Fruit fly (Drosophila melanogaster) whole organism, embryonic: ENCODE measurements around the gene Rfx.

ENCODE experiments used
- Atf3 ChIP-seq: fragments of 200-800 bp; sonication (Bioruptor generic); optimal IDR thresholded peaks from 3 replicates; lab custom pipeline; 2016; ENCODE audit warnings: missing biosample characterization, missing genetic modification characterization
- BtbVII ChIP-seq: fragments of 200-800 bp; sonication (Bioruptor generic); optimal IDR thresholded peaks from 3 replicates; lab custom pipeline; 2017; ENCODE audit warnings: missing biosample characterization, mild to moderate bottlenecking, missing genetic modification characterization
- CG11456 ChIP-seq: fragments of 200-800 bp; sonication (Bioruptor generic); IDR thresholded peaks from 3 replicates; pipeline ENCODE4 v1.3.6; 2022; ENCODE audit warnings: missing biosample characterization, missing genetic modification characterization
- CG12236 ChIP-seq: fragments of 200-800 bp; sonication (Bioruptor generic); optimal IDR thresholded peaks from 2 replicates; lab custom pipeline; 2016; ENCODE audit warnings: missing biosample characterization, missing genetic modification characterization
- CG12299 ChIP-seq: fragments of 200-800 bp; sonication (Bioruptor generic); optimal IDR thresholded peaks from 2 replicates; lab custom pipeline; 2018; ENCODE audit warnings: missing biosample characterization, mild to moderate bottlenecking, missing genetic modification characterization
- CG12659 ChIP-seq: fragments of 200-800 bp; sonication (Bioruptor generic); optimal IDR thresholded peaks from 3 replicates; lab custom pipeline; 2017; ENCODE audit warnings: mild to moderate bottlenecking, missing biosample characterization, missing genetic modification reagents, missing genetic modification characterization
- CG14965 ChIP-seq: fragments of 200-800 bp; sonication (Bioruptor generic); optimal IDR thresholded peaks from 2 replicates; lab custom pipeline; 2016; ENCODE audit warnings: missing biosample characterization, missing genetic modification characterization, borderline replicate concordance
- CG15011 ChIP-seq: fragments of 200-800 bp; sonication (Bioruptor generic); optimal IDR thresholded peaks from 3 replicates; lab custom pipeline; 2018; ENCODE audit warnings: missing biosample characterization, mild to moderate bottlenecking, missing genetic modification characterization
- CG15073 ChIP-seq: fragments of 200-800 bp; sonication (Bioruptor generic); optimal IDR thresholded peaks from 2 replicates; lab custom pipeline; 2016; ENCODE audit warnings: missing biosample characterization, missing genetic modification characterization
- CG17186 ChIP-seq: fragments of 200-800 bp; sonication (Bioruptor generic); optimal IDR thresholded peaks from 3 replicates; lab custom pipeline; 2017; ENCODE audit warnings: missing biosample characterization, missing genetic modification reagents, missing genetic modification characterization
- CG17568 ChIP-seq: fragments of 200-800 bp; sonication (Bioruptor generic); optimal IDR thresholded peaks from 2 replicates; lab custom pipeline; 2018; ENCODE audit warnings: missing biosample characterization, mild to moderate bottlenecking, missing genetic modification characterization, moderate library complexity
- CG1792 ChIP-seq: fragments of 200-800 bp; sonication (Bioruptor generic); optimal IDR thresholded peaks from 2 replicates; lab custom pipeline; 2016; ENCODE audit warnings: missing biosample characterization, missing genetic modification characterization
- CG18764 ChIP-seq: fragments of 200-800 bp; sonication (Bioruptor generic); optimal IDR thresholded peaks from 3 replicates; lab custom pipeline; 2016; ENCODE audit warnings: missing biosample characterization, missing genetic modification characterization
- CG2129 ChIP-seq: fragments of 200-800 bp; sonication (Bioruptor generic); IDR thresholded peaks from 2 replicates; pipeline ENCODE4 v1.3.6; 2022; ENCODE audit warnings: missing biosample characterization, missing genetic modification characterization; ENCODE audit not compliant: partially characterized antibody
- CG31441 ChIP-seq: fragments of 200-800 bp; sonication (Bioruptor generic); IDR thresholded peaks from 2 replicates; pipeline ENCODE4 v1.3.6; 2022; ENCODE audit warnings: missing biosample characterization, missing genetic modification characterization
- CG32772 ChIP-seq: fragments of 200-800 bp; sonication (Bioruptor generic); IDR thresholded peaks from 2 replicates; pipeline ENCODE4 v1.3.6; 2022; ENCODE audit warnings: missing biosample characterization, missing genetic modification characterization
- CG4617 ChIP-seq: fragments of 200-800 bp; sonication (Bioruptor generic); optimal IDR thresholded peaks from 3 replicates; lab custom pipeline; 2016; ENCODE audit warnings: missing biosample characterization, missing genetic modification characterization, borderline replicate concordance
- CG4820 ChIP-seq: fragments of 200-800 bp; sonication (Bioruptor generic); optimal IDR thresholded peaks from 3 replicates; lab custom pipeline; 2016; ENCODE audit warnings: missing biosample characterization, missing genetic modification characterization
- CG6683 ChIP-seq: fragments of 200-800 bp; sonication (Bioruptor generic); optimal IDR thresholded peaks from 2 replicates; lab custom pipeline; 2017; ENCODE audit warnings: missing biosample characterization, mild to moderate bottlenecking, missing genetic modification characterization, missing genetic modification reagents
- CG6854 ChIP-seq: fragments of 200-800 bp; sonication (Bioruptor generic); optimal IDR thresholded peaks from 3 replicates; lab custom pipeline; 2017; ENCODE audit warnings: missing biosample characterization, mild to moderate bottlenecking, missing genetic modification characterization
- CG7372 ChIP-seq: fragments of 200-800 bp; sonication (Bioruptor generic); IDR thresholded peaks from 2 replicates; pipeline ENCODE4 v1.3.6; 2022; ENCODE audit warnings: missing biosample characterization, missing genetic modification characterization
- CG7987 ChIP-seq: fragments of 200-800 bp; sonication (Bioruptor generic); optimal IDR thresholded peaks from 2 replicates; lab custom pipeline; 2018; ENCODE audit warnings: missing biosample characterization, mild to moderate bottlenecking, missing genetic modification characterization, moderate library complexity
- CG8290 ChIP-seq, 3 experiments: fragments of 200-800 bp; sonication (Bioruptor generic); optimal IDR thresholded peaks; 2 replicates each; lab custom pipeline; 2016 to 2019; ENCODE audit warnings: missing biosample characterization in 3 of 3, missing genetic modification characterization in 3 of 3, mild to moderate bottlenecking in 2 of 3, moderate library complexity in 1 of 3
- CG8924 ChIP-seq: fragments of 200-800 bp; optimal IDR thresholded peaks from 3 replicates; lab custom pipeline; 2019; ENCODE audit warnings: missing biosample characterization, mild to moderate bottlenecking, missing genetic modification characterization, moderate library complexity
- Chrac-16 ChIP-seq: fragments of 200-800 bp; sonication (Bioruptor generic); optimal IDR thresholded peaks from 3 replicates; lab custom pipeline; 2016; ENCODE audit warnings: missing biosample characterization, missing genetic modification characterization
- Dad ChIP-seq: fragments of 200-800 bp; sonication (Bioruptor generic); optimal IDR thresholded peaks from 3 replicates; lab custom pipeline; 2016; ENCODE audit warnings: missing biosample characterization, missing genetic modification characterization
- Dip3 ChIP-seq: fragments of 200-800 bp; sonication (Bioruptor generic); optimal IDR thresholded peaks from 3 replicates; lab custom pipeline; 2016; ENCODE audit warnings: missing biosample characterization, missing genetic modification characterization
- Doc3 ChIP-seq: fragments of 200-800 bp; sonication (Bioruptor generic); IDR thresholded peaks from 3 replicates; pipeline ENCODE4 v1.3.6; 2022; ENCODE audit warnings: missing biosample characterization, missing genetic modification characterization; ENCODE audit not compliant: partially characterized antibody
- HmgZ ChIP-seq: fragments of 200-800 bp; sonication (Bioruptor generic); optimal IDR thresholded peaks from 2 replicates; lab custom pipeline; 2018; ENCODE audit warnings: missing biosample characterization, mild to moderate bottlenecking, missing genetic modification characterization
- Hr3 ChIP-seq: fragments of 200-800 bp; sonication (Bioruptor generic); optimal IDR thresholded peaks from 3 replicates; lab custom pipeline; 2016; ENCODE audit warnings: missing biosample characterization, missing genetic modification characterization
- Jarid2 ChIP-seq: fragments of 200-800 bp; sonication (Bioruptor generic); optimal IDR thresholded peaks from 3 replicates; lab custom pipeline; 2017; ENCODE audit warnings: mild to moderate bottlenecking, missing biosample characterization, missing genetic modification reagents, missing genetic modification characterization
- Oaz ChIP-seq: fragments of 200-800 bp; sonication (Bioruptor generic); IDR thresholded peaks from 2 replicates; pipeline ENCODE4 v1.3.6; 2022; ENCODE audit warnings: missing biosample characterization, missing genetic modification characterization
- Oli ChIP-seq: fragments of 200-800 bp; sonication (Bioruptor generic); optimal IDR thresholded peaks from 2 replicates; lab custom pipeline; 2018; ENCODE audit warnings: missing biosample characterization, mild to moderate bottlenecking, missing genetic modification characterization, moderate library complexity
- Sox102F ChIP-seq: fragments of 200-800 bp; sonication (Bioruptor generic); optimal IDR thresholded peaks from 2 replicates; lab custom pipeline; 2018; ENCODE audit warnings: missing biosample characterization, mild to moderate bottlenecking, missing genetic modification characterization, moderate library complexity
- TFAM ChIP-seq: fragments of 200-800 bp; sonication (Bioruptor generic); optimal IDR thresholded peaks from 2 replicates; lab custom pipeline; 2017; ENCODE audit warnings: missing biosample characterization, missing genetic modification characterization, inconsistent platforms
- Trl ChIP-seq, 3 experiments: fragments of >200 bp in 2 of 3; fragments of 200-800 bp in 1 of 3; sonication (Bioruptor generic) in 1 of 3; optimal IDR thresholded peaks; 2 replicates in 1 of 3; 3 replicates in 2 of 3; lab custom pipeline; 2016 to 2017; ENCODE audit warnings: missing biosample characterization in 1 of 3, missing genetic modification characterization in 1 of 3
- cato ChIP-seq: fragments of 200-800 bp; sonication (Bioruptor generic); optimal IDR thresholded peaks from 2 replicates; lab custom pipeline; 2016; ENCODE audit warnings: missing biosample characterization, missing genetic modification characterization, borderline replicate concordance
- chn ChIP-seq: fragments of 200-800 bp; sonication (Bioruptor generic); optimal IDR thresholded peaks from 2 replicates; lab custom pipeline; 2016; ENCODE audit warnings: missing biosample characterization, missing genetic modification characterization
- corto ChIP-seq: fragments of 200-800 bp; sonication (Bioruptor generic); optimal IDR thresholded peaks from 2 replicates; lab custom pipeline; 2016; ENCODE audit warnings: missing biosample characterization, mild to moderate bottlenecking, missing genetic modification characterization, moderate library complexity
- gcm2 ChIP-seq: fragments of 200-800 bp; sonication (Bioruptor generic); optimal IDR thresholded peaks from 2 replicates; lab custom pipeline; 2016; ENCODE audit warnings: missing biosample characterization, missing genetic modification characterization
- gt ChIP-seq: fragments of 200-800 bp; sonication (Bioruptor generic); IDR thresholded peaks from 2 replicates; pipeline ENCODE4 v1.3.6; 2022; ENCODE audit warnings: missing biosample characterization, missing genetic modification characterization
- hbn ChIP-seq: fragments of 200-800 bp; sonication (Bioruptor generic); IDR thresholded peaks from 2 replicates; pipeline ENCODE4 v1.3.6; 2022; ENCODE audit warnings: missing biosample characterization, missing genetic modification characterization; ENCODE audit not compliant: partially characterized antibody
- lab ChIP-seq: fragments of 200-800 bp; sonication (Bioruptor generic); optimal IDR thresholded peaks from 3 replicates; lab custom pipeline; 2017; ENCODE audit warnings: missing biosample characterization, missing genetic modification characterization, mild to moderate bottlenecking, moderate library complexity, missing genetic modification reagents
- org-1 ChIP-seq: fragments of 200-800 bp; sonication (Bioruptor generic); optimal IDR thresholded peaks from 2 replicates; lab custom pipeline; 2017; ENCODE audit warnings: missing biosample characterization, missing genetic modification characterization
- otp ChIP-seq: fragments of 200-800 bp; sonication (Bioruptor generic); IDR thresholded peaks from 3 replicates; pipeline ENCODE4, ENCODE4 v1.3.6; 2022; ENCODE audit warnings: missing biosample characterization, missing genetic modification characterization
- sc ChIP-seq, 3 experiments: fragments of >200 bp in 2 of 3; fragments of 200-800 bp in 1 of 3; sonication (Bioruptor generic) in 1 of 3; optimal IDR thresholded peaks; 2 replicates in 2 of 3; 3 replicates in 1 of 3; lab custom pipeline; 2017; ENCODE audit warnings: mild to moderate bottlenecking in 1 of 3, missing biosample characterization in 1 of 3, missing genetic modification characterization in 1 of 3, missing genetic modification reagents in 1 of 3
- schlank ChIP-seq: fragments of 200-800 bp; sonication (Bioruptor generic); optimal IDR thresholded peaks from 2 replicates; lab custom pipeline; 2018; ENCODE audit warnings: missing biosample characterization, mild to moderate bottlenecking, missing genetic modification characterization
- so ChIP-seq: fragments of 200-800 bp; sonication (Bioruptor generic); IDR thresholded peaks from 3 replicates; pipeline ENCODE4 v1.3.6; 2022; ENCODE audit warnings: missing biosample characterization, missing genetic modification characterization
- yki ChIP-seq: fragments of >200 bp; optimal IDR thresholded peaks from 3 replicates; lab custom pipeline; 2018
- zen ChIP-seq: fragments of 200-800 bp; sonication (Bioruptor generic); optimal IDR thresholded peaks from 3 replicates; lab custom pipeline; 2018; ENCODE audit warnings: missing biosample characterization, mild to moderate bottlenecking, missing genetic modification characterization, moderate library complexity

Gene Rfx

DNA sequence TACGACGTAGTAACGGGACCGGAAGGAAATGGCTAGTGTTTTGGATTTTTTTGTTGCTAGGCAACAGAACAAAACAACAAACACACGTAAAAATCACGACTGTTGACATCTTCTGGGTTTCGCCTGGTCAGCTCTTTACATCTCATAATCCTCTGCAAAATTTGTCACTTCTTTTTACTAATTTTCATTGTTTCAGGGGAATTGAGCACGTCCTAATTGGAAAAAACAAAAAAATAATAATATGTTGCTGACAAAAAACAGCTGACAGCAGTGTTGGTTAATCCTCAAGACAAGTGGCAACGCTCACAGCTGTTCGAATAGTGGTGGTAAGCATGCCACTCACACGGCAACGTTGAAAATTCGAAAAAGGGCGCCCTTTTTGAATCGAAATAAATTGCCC is at the start of gene Rfx (continued):
- TF ChIP-seq CG1792 (GFP tag; lab: Kevin White, UChicago) (no peak), Sox102F (no peak), yki (no peak), so (no peak), schlank (tag; lab: Kevin White, UChicago) (no peak), gcm2 (GFP tag; lab: Kevin White, UChicago) (no peak), Dip3 (no peak), CG12236 (GFP tag; lab: Kevin White, UChicago) (no peak), CG7372 (GFP tag; lab: Robert Waterston, UW) (no peak), HmgZ (tag; lab: Kevin White, UChicago) (peak; percentile 65), CG8924 (peak; percentile 83), CG7987 (peak; percentile 48), hbn (GFP tag; lab: Robert Waterston, UW) (no peak), CG6854 (GFP tag; lab: Kevin White, UChicago) (no peak), lab (GFP tag; lab: Kevin White, UChicago) (peak; percentile 38), Oli (tag; lab: Kevin White, UChicago) (no peak), Trl (optimal IDR thresholded peaks at IDR 0.05; lab: Kevin White, UChicago) (no peak), Trl (GFP tag; optimal IDR thresholded peaks at IDR 0.05; lab: Kevin White, UChicago) (no peak), cato (GFP tag; lab: Kevin White, UChicago) (no peak), CG4617 (GFP tag; lab: Kevin White, UChicago) (peak; percentile 67), CG11456 (no peak), CG32772 (GFP tag; lab: Robert Waterston, UW) (no peak), otp (GFP tag; lab: Robert Waterston, UW) (no peak), Jarid2 (GFP tag; lab: Kevin White, UChicago) (no peak), CG12299 (tag; lab: Kevin White, UChicago) (peak; percentile 57), Atf3 (no peak), gt (GFP tag; lab: Robert Waterston, UW) (no peak), zen (tag; lab: Kevin White, UChicago) (no peak), CG15073 (GFP tag; lab: Kevin White, UChicago) (no peak), CG12659 (GFP tag; lab: Kevin White, UChicago) (peak; percentile 69), CG15011 (no peak), CG4820 (GFP tag; lab: Kevin White, UChicago) (no peak), CG2129 (no peak), CG18764 (no peak), CG17186 (GFP tag; lab: Kevin White, UChicago) (no peak), TFAM (GFP tag; lab: Kevin White, UChicago) (no peak), Doc3 (GFP tag; lab: Robert Waterston, UW) (no peak), Chrac-16 (GFP tag; lab: Kevin White, UChicago) (no peak), CG6683 (GFP tag; lab: Kevin White, UChicago) (peak; percentile 21), corto (no peak), chn (no peak), Oaz (GFP tag; lab: Robert Waterston, UW) (no peak), org-1 (GFP tag; lab: Kevin White, UChicago) (no peak), CG14965 (GFP tag; lab: Kevin White, UChicago) (no peak), Dad (GFP tag; lab: Kevin White, UChicago) (peak; percentile 4), CG8290 (GFP tag; optimal IDR thresholded peaks at IDR 0.05; lab: Kevin White, UChicago) (no peak), CG8290 (tag; optimal IDR thresholded peaks at IDR 0.05; lab: Kevin White, UChicago) (peak in 1 of 2 experiments; percentile 5), BtbVII (GFP tag; lab: Kevin White, UChicago) (peak; percentile 58), sc (optimal IDR thresholded peaks at IDR 0.05; lab: Kevin White, UChicago) (no peak), sc (GFP tag; optimal IDR thresholded peaks at IDR 0.05; lab: Kevin White, UChicago) (no peak), CG17568 (GFP tag; lab: Kevin White, UChicago) (no peak), Hr3 (GFP tag; lab: Kevin White, UChicago) (peak; percentile 0), CG31441 (GFP tag; lab: Robert Waterston, UW) (no peak)
